Worm (Caenorhabditis elegans) whole organism, young adult: Measurements from ENCODE around the gene C54E10.3.

Source experiments
- D2030.7 ChIP-seq: fragments of 200-800 bp; sonication (Bioruptor generic); IDR thresholded peaks from 2 replicates; pipeline ENCODE4 v1.3.6; 2022; ENCODE audit warnings: missing genetic modification reagents, missing genetic modification characterization, missing compliant biosample characterization
- akir-1 ChIP-seq: fragments of 200-800 bp; sonication (Bioruptor generic); optimal IDR thresholded peaks from 2 replicates; lab custom pipeline; 2018; ENCODE audit warnings: mild to moderate bottlenecking, missing genetic modification characterization, moderate library complexity, missing compliant biosample characterization
- ama-1 ChIP-seq, 3 experiments: fragments of 150-350 bp in 1 of 3; sonication (generic microtip) in 2 of 3; optimal IDR thresholded peaks; 2 replicates each; lab custom pipeline; 2014 to 2018; ENCODE audit warnings: missing biosample characterization in 2 of 3, missing genetic modification characterization in 2 of 3, missing genetic modification reagents in 2 of 3
- dox-1 ChIP-seq: fragments of 200-800 bp; sonication (Bioruptor generic); IDR thresholded peaks from 2 replicates; pipeline ENCODE4 v1.3.6; 2022; ENCODE audit warnings: missing genetic modification reagents, missing genetic modification characterization, missing compliant biosample characterization
- egrh-3 ChIP-seq: fragments of 200-800 bp; sonication (Bioruptor generic); IDR thresholded peaks from 2 replicates; pipeline ENCODE4 v1.3.6; 2022; ENCODE audit warnings: missing genetic modification reagents, missing genetic modification characterization, missing compliant biosample characterization
- fkh-3 ChIP-seq: sonication (generic microtip); optimal IDR thresholded peaks from 2 replicates; lab custom pipeline; 2016; ENCODE audit warnings: mild to moderate bottlenecking, missing genetic modification characterization, missing compliant biosample characterization
- lag-1 ChIP-seq: fragments of 200-800 bp; sonication (Bioruptor generic); IDR thresholded peaks from 2 replicates; pipeline ENCODE4 v1.3.6; 2022; ENCODE audit warnings: missing genetic modification reagents, missing genetic modification characterization, missing compliant biosample characterization
- lsy-27 ChIP-seq: sonication (generic microtip); optimal IDR thresholded peaks from 2 replicates; lab custom pipeline; 2017; ENCODE audit warnings: missing genetic modification characterization, mild to moderate bottlenecking, missing compliant biosample characterization, antibody characterized with exemption, missing genotype, borderline replicate concordance; ENCODE audit not compliant: insufficient read depth
- nfya-1 ChIP-seq: sonication (generic microtip); optimal IDR thresholded peaks from 2 replicates; lab custom pipeline; 2017; ENCODE audit warnings: antibody characterized with exemption, missing compliant biosample characterization, missing genetic modification characterization, borderline replicate concordance; ENCODE audit not compliant: insufficient read depth
- rec-8 ChIP-seq, 2 experiments: sonication (generic microtip); optimal IDR thresholded peaks; 2 replicates each; lab custom pipeline; 2016; ENCODE audit warnings: mild to moderate bottlenecking in 2 of 2, missing genetic modification characterization in 2 of 2, missing genetic modification reagents in 2 of 2, missing genotype in 2 of 2, missing biosample characterization in 1 of 2, missing compliant biosample characterization in 1 of 2, moderate library complexity in 1 of 2
- sea-2 ChIP-seq: fragments of 200-800 bp; sonication (Bioruptor generic); IDR thresholded peaks from 2 replicates; pipeline ENCODE4 v1.3.6; 2022; ENCODE audit warnings: missing genetic modification characterization, missing compliant biosample characterization
- snpc-4 ChIP-seq, 5 experiments: fragments of 150-350 bp in 1 of 5; sonication (generic microtip) in 4 of 5; optimal IDR thresholded peaks; 2 replicates each; lab custom pipeline; 2014 to 2018; ENCODE audit warnings: missing genetic modification characterization in 5 of 5, missing biosample characterization in 3 of 5, antibody characterized with exemption in 2 of 5, mild to moderate bottlenecking in 2 of 5, missing compliant biosample characterization in 2 of 5, missing genotype in 2 of 5, moderate library complexity in 2 of 5, missing genetic modification reagents in 1 of 5
- unc-62 ChIP-seq: fragments of 150-350 bp; optimal IDR thresholded peaks from 2 replicates; lab custom pipeline; 2014; ENCODE audit warnings: missing biosample characterization, missing genetic modification reagents, missing genetic modification characterization
- ztf-26 ChIP-seq: sonication (generic microtip); optimal IDR thresholded peaks from 2 replicates; lab custom pipeline; 2017; ENCODE audit warnings: missing genetic modification characterization, missing compliant biosample characterization

ce11 chrV:18790658-18791057 lies 20.1 kb upstream of the C54E10.3 start, which contains the start of gene nhr-231:
- TF ChIP-seq sea-2 (no peak), unc-62 (GFP tag; lab: Kevin White, UChicago) (no peak), akir-1 (no peak), ama-1 (optimal IDR thresholded peaks at IDR 0.05; lab: Kevin White, UChicago) (no peak), ama-1 (GFP tag; optimal IDR thresholded peaks at IDR 0.05; lab: Kevin White, UChicago) (no peak), egrh-3 (GFP tag; lab: Robert Waterston, UW) (no peak), nfya-1 (tag; lab: Kevin White, UChicago) (no peak), D2030.7 (GFP tag; lab: Robert Waterston, UW) (no peak), dox-1 (GFP tag; lab: Robert Waterston, UW) (no peak), lsy-27 (tag; lab: Kevin White, UChicago) (no peak), snpc-4 (GFP tag; optimal IDR thresholded peaks at IDR 0.05; lab: Kevin White, UChicago) (no peak), snpc-4 (tag; optimal IDR thresholded peaks at IDR 0.05; lab: Kevin White, UChicago) (no peak), ztf-26 (tag; lab: Kevin White, UChicago) (no peak), lag-1 (GFP tag; lab: Robert Waterston, UW) (no peak), rec-8 (tag; optimal IDR thresholded peaks at IDR 0.05; lab: Kevin White, UChicago) (no peak), fkh-3 (tag; lab: Kevin White, UChicago) (no peak)
